Worm (Caenorhabditis elegans): Measurements from ENCODE around the gene sru-8.

- TF ChIP-seq unc-62 (GFP tag; optimal IDR thresholded peaks at IDR 0.05) (no peak), elt-3 (tag; optimal IDR thresholded peaks at IDR 0.05) (no peak), nhr-12 (tag; optimal IDR thresholded peaks at IDR 0.05) (no peak), lin-13 (tag; optimal IDR thresholded peaks at IDR 0.05) (no peak), tbx-8 (GFP tag; optimal IDR thresholded peaks at IDR 0.05) (no peak), nhr-237 (tag; optimal IDR thresholded peaks at IDR 0.05) (no peak)
These were observed 4.9 kb downstream of the sru-8 start for ce11 chrV:9848576-9848975.
